Worm (Caenorhabditis elegans) whole organism, early embryonic: ENCODE data around the gene F56H11.2.

Experiments
- F13C5.2 ChIP-seq: sonication (generic microtip); optimal IDR thresholded peaks from 2 replicates; lab custom pipeline; 2017; ENCODE audit warnings: mild to moderate bottlenecking, missing genetic modification characterization, inconsistent platforms, missing compliant biosample characterization
- aly-1 ChIP-seq: sonication (generic microtip); optimal IDR thresholded peaks from 2 replicates; lab custom pipeline; 2016; ENCODE audit warnings: missing genetic modification characterization, missing compliant biosample characterization
- ama-1 ChIP-seq: fragments of 150-350 bp; optimal IDR thresholded peaks from 2 replicates; lab custom pipeline; 2014
- ceh-36 ChIP-seq: sonication (generic microtip); optimal IDR thresholded peaks from 2 replicates; lab custom pipeline; 2016; ENCODE audit warnings: missing genetic modification characterization, inconsistent platforms, missing compliant biosample characterization
- ets-7 ChIP-seq: sonication (generic microtip); optimal IDR thresholded peaks from 2 replicates; lab custom pipeline; 2016; ENCODE audit warnings: missing genotype, missing genetic modification characterization, missing compliant biosample characterization
- flt-1 ChIP-seq: fragments of 200-800 bp; sonication (Bioruptor generic); IDR thresholded peaks from 2 replicates; pipeline ENCODE4 v1.3.6; 2022; ENCODE audit warnings: missing genetic modification characterization, missing compliant biosample characterization
- hnd-1 ChIP-seq: sonication (generic microtip); optimal IDR thresholded peaks from 2 replicates; lab custom pipeline; 2016; ENCODE audit warnings: missing genetic modification characterization, missing compliant biosample characterization
- scrt-1 ChIP-seq: fragments of 200-800 bp; sonication (Bioruptor generic); IDR thresholded peaks from 2 replicates; pipeline ENCODE4 v1.3.6; 2022; ENCODE audit warnings: missing genetic modification characterization, missing compliant biosample characterization
- sea-1 ChIP-seq: fragments of 200-800 bp; sonication (Bioruptor generic); conservative IDR thresholded peaks from 2 replicates; pipeline ENCODE4 v1.3.6; 2022; ENCODE audit warnings: missing genetic modification characterization, missing compliant biosample characterization
- tbx-11 ChIP-seq: fragments of 200-800 bp; sonication (Bioruptor generic); IDR thresholded peaks from 2 replicates; pipeline ENCODE4 v1.3.6; 2022; ENCODE audit warnings: missing genetic modification characterization, missing compliant biosample characterization
- tra-4 ChIP-seq: sonication (generic microtip); optimal IDR thresholded peaks from 2 replicates; lab custom pipeline; 2017; ENCODE audit warnings: missing genetic modification characterization, missing compliant biosample characterization

DNA sequence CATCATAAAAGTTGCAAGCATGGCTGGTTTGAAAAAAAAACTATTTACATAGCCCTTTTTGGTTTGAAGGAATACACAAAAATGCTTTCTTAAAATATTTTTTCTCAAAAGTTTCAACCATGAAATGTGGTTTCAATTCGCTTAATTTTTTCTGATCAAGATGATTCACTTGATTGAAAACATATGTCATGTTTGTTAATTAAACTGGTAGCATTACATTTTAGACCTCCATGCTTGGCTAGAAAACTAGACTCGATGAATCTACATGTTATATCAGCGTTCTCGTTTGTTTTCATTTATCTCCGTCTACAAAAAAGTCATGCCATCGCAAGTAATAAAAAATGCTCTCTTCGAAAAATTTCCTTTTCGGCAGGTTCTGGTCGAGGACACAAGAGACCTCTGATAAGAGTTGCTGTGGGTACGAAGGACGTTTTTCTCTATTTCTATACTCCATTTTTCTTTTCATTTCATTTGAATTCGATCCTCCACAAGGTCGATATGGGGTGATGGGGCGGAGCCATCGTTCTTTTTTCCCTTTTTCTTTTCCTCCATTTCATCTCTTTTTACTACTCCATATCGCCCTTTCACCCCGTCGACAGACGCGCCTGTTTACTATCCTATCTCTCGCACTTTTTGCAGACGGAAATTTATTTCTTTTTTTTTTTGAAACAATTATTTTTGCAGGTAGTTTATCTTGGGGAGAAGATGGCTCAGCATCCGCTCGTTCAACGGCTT is 7.1 kb downstream of the F56H11.2 start, which contains the start of gene elo-1:
- TF ChIP-seq ama-1 (lab: Kevin White, UChicago), result no peak
- no peak for TF ChIP-seq F13C5.2 (tag; lab: Kevin White, UChicago)
- no peak for TF ChIP-seq tbx-11 (GFP tag; lab: Robert Waterston, UW)
- no peak for TF ChIP-seq tra-4 (tag; lab: Kevin White, UChicago)
- no peak for TF ChIP-seq flt-1
- no peak for TF ChIP-seq ets-7 (tag; lab: Kevin White, UChicago)
- no peak for TF ChIP-seq sea-1 (GFP tag; lab: Robert Waterston, UW)
- TF ChIP-seq hnd-1 (tag; lab: Kevin White, UChicago), result no peak
- TF ChIP-seq scrt-1 (GFP tag; lab: Robert Waterston, UW), result no peak
- TF ChIP-seq ceh-36 (tag; lab: Kevin White, UChicago), result no peak
- no peak for TF ChIP-seq aly-1 (tag; lab: Kevin White, UChicago)
